Fruit fly (Drosophila melanogaster): ENCODE measurements around the gene CG13998.
A peak's percentile ranks its signal among the peaks of the same experiment; 100 is the strongest.

Gene CG13998

dm6 chr2L:5986094-5986493 lies 29.5 kb upstream of the CG13998 start, which contains the start of gene ifc (continued):
- TF ChIP-seq sug (tag; optimal IDR thresholded peaks at IDR 0.05) (peak; percentile 60), CG17802 (tag; optimal IDR thresholded peaks at IDR 0.05) (peak; percentile 95), CG6854 (GFP tag; optimal IDR thresholded peaks at IDR 0.05) (no peak), ato (GFP tag; IDR thresholded peaks at IDR 0.05; ENCODE audit: partially characterized antibody) (no peak), crp (GFP tag; optimal IDR thresholded peaks at IDR 0.05) (peak in 1 of 2 experiments; percentile 55), nom (GFP tag; optimal IDR thresholded peaks at IDR 0.05) (peak; percentile 46), prd (optimal IDR thresholded peaks at IDR 0.05) (no peak), prd (GFP tag; IDR thresholded peaks at IDR 0.05) (no peak), nmo (GFP tag; optimal IDR thresholded peaks at IDR 0.05) (peak; percentile 76), bab2 (GFP tag; optimal IDR thresholded peaks at IDR 0.05) (peak; percentile 49), slou (GFP tag; optimal IDR thresholded peaks at IDR 0.05) (peak; percentile 22), grau (tag; optimal IDR thresholded peaks at IDR 0.05) (peak; percentile 69), CG12236 (GFP tag; optimal IDR thresholded peaks at IDR 0.05) (no peak), CrebB (tag; optimal IDR thresholded peaks at IDR 0.05) (peak; percentile 7), CG10366 (GFP tag; IDR thresholded peaks at IDR 0.05) (no peak), Rx (GFP tag; IDR thresholded peaks at IDR 0.05) (no peak), CG8290 (GFP tag; optimal IDR thresholded peaks at IDR 0.05) (peak; percentile 89), CG8290 (tag; optimal IDR thresholded peaks at IDR 0.05) (peak; percentile 43 to 84), Nf-YB (GFP tag; optimal IDR thresholded peaks at IDR 0.05) (peak; percentile 19), Hmr (GFP tag; optimal IDR thresholded peaks at IDR 0.05) (peak; percentile 73), mam (GFP tag; optimal IDR thresholded peaks at IDR 0.05) (peak; percentile 77), oc (tag; optimal IDR thresholded peaks at IDR 0.05) (peak; percentile 87), chif (GFP tag; optimal IDR thresholded peaks at IDR 0.05) (peak in 1 of 2 experiments; percentile 59), Nf-YC (tag; optimal IDR thresholded peaks at IDR 0.05) (peak; percentile 56), sr (GFP tag; IDR thresholded peaks at IDR 0.05) (no peak), Dad (GFP tag; optimal IDR thresholded peaks at IDR 0.05) (peak; percentile 69), Gsc (GFP tag; IDR thresholded peaks at IDR 0.05) (no peak), Dp (GFP tag; optimal IDR thresholded peaks at IDR 0.05) (peak; percentile 63), HHEX (GFP tag; optimal IDR thresholded peaks at IDR 0.05) (peak; percentile 31), CG12155 (GFP tag; optimal IDR thresholded peaks at IDR 0.05) (peak; percentile 37), odd (GFP tag; optimal IDR thresholded peaks at IDR 0.05) (no peak), CG5180 (GFP tag; optimal IDR thresholded peaks at IDR 0.05) (no peak), bowl (GFP tag; IDR thresholded peaks at IDR 0.05) (no peak), zfh1 (GFP tag; IDR thresholded peaks at IDR 0.05) (no peak), dpn (GFP tag; optimal IDR thresholded peaks at IDR 0.05) (peak; percentile 67 to 75), Jarid2 (GFP tag; optimal IDR thresholded peaks at IDR 0.05) (peak; percentile 46), CG10654 (GFP tag; optimal IDR thresholded peaks at IDR 0.05) (peak; percentile 42), CG17829 (tag; optimal IDR thresholded peaks at IDR 0.05) (peak; percentile 82), GATAe (GFP tag; conservative IDR thresholded peaks at IDR 0.05) (no peak), trem (tag; optimal IDR thresholded peaks at IDR 0.05) (peak; percentile 86), hbn (GFP tag; IDR thresholded peaks at IDR 0.05; ENCODE audit: partially characterized antibody) (no peak), gem (tag; optimal IDR thresholded peaks at IDR 0.05) (no peak), pita (GFP tag; optimal IDR thresholded peaks at IDR 0.05) (no peak), CG12769 (tag; optimal IDR thresholded peaks at IDR 0.05) (peak; percentile 80), psq (GFP tag; optimal IDR thresholded peaks at IDR 0.05) (no peak), CG31224 (GFP tag; IDR thresholded peaks at IDR 0.05) (no peak), CG2116 (GFP tag; optimal IDR thresholded peaks at IDR 0.05) (peak; percentile 69), sna (GFP tag; IDR thresholded peaks at IDR 0.05; ENCODE audit: partially characterized antibody) (no peak), Ravus (GFP tag; IDR thresholded peaks at IDR 0.05) (no peak), CG3847 (GFP tag; IDR thresholded peaks at IDR 0.05) (no peak), CG16815 (GFP tag; optimal IDR thresholded peaks at IDR 0.05) (no peak)

Data from whole organism, embryonic.